Worm (Caenorhabditis elegans) whole organism, L2 larva: ENCODE data around the gene lpr-3.

Experiments
- C34F6.9 ChIP-seq: fragments of 150-350 bp; optimal IDR thresholded peaks from 2 replicates; lab custom pipeline; 2014; ENCODE audit warnings: missing biosample characterization, missing genetic modification characterization
- F13H6.1 ChIP-seq: sonication (generic microtip); optimal IDR thresholded peaks from 2 replicates; lab custom pipeline; 2016; ENCODE audit warnings: missing genetic modification characterization, missing compliant biosample characterization
- Y55F3AM.14 ChIP-seq: fragments of 200-800 bp; sonication (Bioruptor generic); optimal IDR thresholded peaks from 2 replicates; lab custom pipeline; 2018; ENCODE audit warnings: mild to moderate bottlenecking, missing genetic modification characterization, missing compliant biosample characterization
- ZK546.5 ChIP-seq: sonication (generic microtip); optimal IDR thresholded peaks from 2 replicates; lab custom pipeline; 2017; ENCODE audit warnings: missing biosample characterization, missing genetic modification characterization
- alr-1 ChIP-seq: fragments of 150-350 bp; optimal IDR thresholded peaks from 2 replicates; lab custom pipeline; 2014; ENCODE audit warnings: missing biosample characterization, missing genetic modification characterization
- aly-2 ChIP-seq: fragments of 150-350 bp; optimal IDR thresholded peaks from 2 replicates; lab custom pipeline; 2014; ENCODE audit warnings: missing biosample characterization, missing genetic modification characterization
- ama-1 ChIP-seq: fragments of 150-350 bp; optimal IDR thresholded peaks from 2 replicates; lab custom pipeline; 2018; ENCODE audit warnings: inconsistent platforms
- blmp-1 ChIP-seq: sonication (generic microtip); optimal IDR thresholded peaks from 2 replicates; lab custom pipeline; 2017; ENCODE audit warnings: missing genetic modification characterization, mild to moderate bottlenecking, missing compliant biosample characterization, antibody characterized with exemption, moderate library complexity; ENCODE audit not compliant: insufficient read depth
- ceh-16 ChIP-seq: fragments of 150-350 bp; optimal IDR thresholded peaks from 2 replicates; lab custom pipeline; 2014; ENCODE audit warnings: missing biosample characterization, missing genetic modification characterization
- crh-2 ChIP-seq: sonication (generic microtip); optimal IDR thresholded peaks from 2 replicates; lab custom pipeline; 2017; ENCODE audit warnings: missing biosample characterization, missing genetic modification characterization
- dmd-4 ChIP-seq: sonication (generic microtip); optimal IDR thresholded peaks from 2 replicates; lab custom pipeline; 2017; ENCODE audit warnings: missing biosample characterization, missing genetic modification characterization
- egl-27 ChIP-seq: sonication (generic microtip); optimal IDR thresholded peaks from 3 replicates; lab custom pipeline; 2017; ENCODE audit warnings: missing biosample characterization, missing genetic modification reagents, missing genetic modification characterization
- elt-1 ChIP-seq: fragments of 150-350 bp; optimal IDR thresholded peaks from 2 replicates; lab custom pipeline; 2014; ENCODE audit warnings: missing biosample characterization, missing genetic modification characterization
- elt-3 ChIP-seq: sonication (generic microtip); optimal IDR thresholded peaks from 2 replicates; lab custom pipeline; 2017; ENCODE audit warnings: missing biosample characterization, missing genetic modification characterization
- fos-1 ChIP-seq: fragments of 150-350 bp; optimal IDR thresholded peaks from 2 replicates; lab custom pipeline; 2014; ENCODE audit warnings: missing biosample characterization, missing genetic modification characterization
- gmeb-1 ChIP-seq: fragments of 150-350 bp; optimal IDR thresholded peaks from 2 replicates; lab custom pipeline; 2014; ENCODE audit warnings: missing biosample characterization, missing genetic modification characterization
- lin-13 ChIP-seq: fragments of 150-350 bp; optimal IDR thresholded peaks from 2 replicates; lab custom pipeline; 2014; ENCODE audit warnings: missing biosample characterization, missing genetic modification reagents, missing genetic modification characterization
- lsy-2 ChIP-seq, 2 experiments: fragments of 150-350 bp in 1 of 2; sonication (generic microtip) in 1 of 2; optimal IDR thresholded peaks; 2 replicates each; lab custom pipeline; 2014 to 2017; ENCODE audit warnings: missing biosample characterization in 2 of 2, missing genetic modification characterization in 2 of 2
- mab-5 ChIP-seq: fragments of 150-350 bp; optimal IDR thresholded peaks from 2 replicates; lab custom pipeline; 2014; ENCODE audit warnings: missing biosample characterization, missing genetic modification characterization
- mdl-1 ChIP-seq, 2 experiments: fragments of 150-350 bp in 1 of 2; sonication (generic microtip) in 1 of 2; optimal IDR thresholded peaks; 2 replicates each; lab custom pipeline; 2017; ENCODE audit warnings: missing biosample characterization in 2 of 2, missing genetic modification characterization in 2 of 2
- nhr-10 ChIP-seq: sonication (generic microtip); optimal IDR thresholded peaks from 2 replicates; lab custom pipeline; 2017; ENCODE audit warnings: missing biosample characterization, missing genetic modification characterization
- nhr-12 ChIP-seq: fragments of 150-350 bp; optimal IDR thresholded peaks from 2 replicates; lab custom pipeline; 2014; ENCODE audit warnings: missing biosample characterization, missing genetic modification characterization
- nhr-21 ChIP-seq: fragments of 150-350 bp; optimal IDR thresholded peaks from 2 replicates; lab custom pipeline; 2014; ENCODE audit warnings: missing biosample characterization, missing genetic modification characterization
- nhr-23 ChIP-seq: fragments of 150-350 bp; optimal IDR thresholded peaks from 2 replicates; lab custom pipeline; 2014; ENCODE audit warnings: missing biosample characterization, missing genetic modification reagents, missing genetic modification characterization
- nhr-237 ChIP-seq: fragments of 150-350 bp; optimal IDR thresholded peaks from 2 replicates; lab custom pipeline; 2014; ENCODE audit warnings: missing biosample characterization, missing genetic modification characterization
- nhr-25 ChIP-seq: fragments of 150-350 bp; sonication (generic microtip); optimal IDR thresholded peaks from 3 replicates; lab custom pipeline; 2014; ENCODE audit warnings: missing biosample characterization, missing genetic modification characterization
- nhr-6 ChIP-seq: fragments of 150-350 bp; optimal IDR thresholded peaks from 2 replicates; lab custom pipeline; 2014; ENCODE audit warnings: missing biosample characterization, missing genetic modification characterization
- nhr-77 ChIP-seq: fragments of 150-350 bp; optimal IDR thresholded peaks from 2 replicates; lab custom pipeline; 2014; ENCODE audit warnings: missing biosample characterization, missing genetic modification characterization
- peb-1 ChIP-seq: fragments of 150-350 bp; optimal IDR thresholded peaks from 2 replicates; lab custom pipeline; 2014; ENCODE audit warnings: missing biosample characterization, missing genetic modification characterization
- sem-4 ChIP-seq: fragments of 150-350 bp; optimal IDR thresholded peaks from 2 replicates; lab custom pipeline; 2014; ENCODE audit warnings: missing biosample characterization, missing genetic modification reagents, missing genetic modification characterization
- skn-1 ChIP-seq: sonication (generic microtip); optimal IDR thresholded peaks from 2 replicates; lab custom pipeline; 2017; ENCODE audit warnings: missing biosample characterization, missing genetic modification characterization
- sma-3 ChIP-seq: sonication (generic microtip); optimal IDR thresholded peaks from 2 replicates; lab custom pipeline; 2016; ENCODE audit warnings: missing genetic modification reagents, missing genetic modification characterization, missing compliant biosample characterization
- sma-9 ChIP-seq, 2 experiments: fragments of 150-350 bp in 1 of 2; sonication (generic microtip) in 1 of 2; optimal IDR thresholded peaks; 2 replicates each; lab custom pipeline; 2014 to 2016; ENCODE audit warnings: missing genetic modification characterization in 2 of 2, mild to moderate bottlenecking in 1 of 2, missing biosample characterization in 1 of 2, missing compliant biosample characterization in 1 of 2, missing genetic modification reagents in 1 of 2, moderate library complexity in 1 of 2
- unc-39 ChIP-seq: fragments of 150-350 bp; optimal IDR thresholded peaks from 2 replicates; lab custom pipeline; 2014; ENCODE audit warnings: missing biosample characterization, missing genetic modification characterization
- unc-62 ChIP-seq: fragments of 150-350 bp; optimal IDR thresholded peaks from 2 replicates; lab custom pipeline; 2014; ENCODE audit warnings: missing biosample characterization, missing genetic modification reagents, missing genetic modification characterization
- zag-1 ChIP-seq: fragments of 150-350 bp; optimal IDR thresholded peaks from 2 replicates; lab custom pipeline; 2014; ENCODE audit warnings: missing biosample characterization, missing genetic modification characterization
- ztf-1 ChIP-seq: fragments of 200-800 bp; sonication (Bioruptor generic); conservative IDR thresholded peaks from 2 replicates; pipeline ENCODE4 v1.3.6; 2022; ENCODE audit warnings: missing genetic modification characterization, missing compliant biosample characterization
- ztf-11 ChIP-seq: sonication (generic microtip); optimal IDR thresholded peaks from 2 replicates; lab custom pipeline; 2017; ENCODE audit warnings: missing biosample characterization, missing genetic modification characterization
- ztf-4 ChIP-seq: fragments of 150-350 bp; optimal IDR thresholded peaks from 2 replicates; lab custom pipeline; 2014; ENCODE audit warnings: missing biosample characterization, missing genetic modification characterization

lpr-3 gene

ce11 chrX:11057028-11057427 is at the start of gene lpr-3:
Gene lpr-3, plus strand, starts transcription at chrX:11057401.
- peak; percentile 79 for TF ChIP-seq blmp-1 (tag; lab: Kevin White, UChicago)
- peak; percentile 28 for TF ChIP-seq nhr-25
- no peak for TF ChIP-seq ztf-11
- TF ChIP-seq ceh-16 (tag; lab: Kevin White, UChicago) = peak; percentile 52
- peak; percentile 48 for TF ChIP-seq sma-3 (GFP tag; lab: Kevin White, UChicago)
- TF ChIP-seq lsy-2 (tag; optimal IDR thresholded peaks at IDR 0.05; lab: Kevin White, UChicago) = peak in 1 of 2 experiments; percentile 36
- no peak for TF ChIP-seq lin-13
- TF ChIP-seq fos-1 (tag; lab: Kevin White, UChicago) = peak; percentile 45
- TF ChIP-seq egl-27 = peak; percentile 40
- peak; percentile 82 for TF ChIP-seq nhr-21 (tag; lab: Kevin White, UChicago)
- no peak for TF ChIP-seq sem-4 (tag; lab: Kevin White, UChicago)
- peak; percentile 62 for TF ChIP-seq elt-1 (tag; lab: Kevin White, UChicago)
- TF ChIP-seq, all 48 proteins: peak for 9

- TF ChIP-seq Y55F3AM.14 (GFP tag; lab: Kevin White, UChicago) (no peak), ztf-11 (no peak), peb-1 (tag; lab: Kevin White, UChicago) (no peak), alr-1 (tag; lab: Kevin White, UChicago) (no peak), blmp-1 (tag; lab: Kevin White, UChicago) (no peak), unc-39 (tag; lab: Kevin White, UChicago) (no peak), fos-1 (tag; lab: Kevin White, UChicago) (peak; percentile 90), unc-62 (GFP tag; lab: Kevin White, UChicago) (no peak), ztf-4 (tag; lab: Kevin White, UChicago) (no peak), ama-1 (lab: Kevin White, UChicago) (no peak), zag-1 (no peak), gmeb-1 (no peak), dmd-4 (no peak), sem-4 (tag; lab: Kevin White, UChicago) (no peak), nhr-23 (tag; lab: Kevin White, UChicago) (no peak), nhr-77 (no peak), nhr-21 (tag; lab: Kevin White, UChicago) (no peak), sma-3 (GFP tag; lab: Kevin White, UChicago) (peak; percentile 4), ZK546.5 (tag; lab: Kevin White, UChicago) (no peak), sma-9 (GFP tag; optimal IDR thresholded peaks at IDR 0.05; lab: Kevin White, UChicago) (peak; percentile 37), sma-9 (tag; optimal IDR thresholded peaks at IDR 0.05; lab: Kevin White, UChicago) (no peak), nhr-25 (no peak), elt-3 (tag; lab: Kevin White, UChicago) (no peak), aly-2 (tag; lab: Kevin White, UChicago) (no peak), skn-1 (tag; lab: Kevin White, UChicago) (no peak), nhr-6 (tag; lab: Kevin White, UChicago) (no peak), mdl-1 (tag; optimal IDR thresholded peaks at IDR 0.05; lab: Kevin White, UChicago) (no peak), C34F6.9 (no peak), crh-2 (tag; lab: Kevin White, UChicago) (no peak), lin-13 (no peak), nhr-12 (tag; lab: Kevin White, UChicago) (no peak), lsy-2 (tag; optimal IDR thresholded peaks at IDR 0.05; lab: Kevin White, UChicago) (no peak), F13H6.1 (peak; percentile 15), nhr-237 (tag; lab: Kevin White, UChicago) (no peak)
These were observed 49.1 kb upstream of the lpr-3 start, which contains the start of gene del-5 for ce11 chrX:11008052-11008451. Gene del-5, minus strand, starts transcription at chrX:11008181.

ce11 chrX:11008954-11009353 is 48.2 kb upstream of the lpr-3 start, which contains the start of gene ttr-31:
Gene ttr-31, minus strand, starts transcription at chrX:11009054.
- no peak for TF ChIP-seq crh-2 (tag; lab: Kevin White, UChicago)
- no peak for TF ChIP-seq ztf-1 (GFP tag; lab: Robert Waterston, UW)
- TF ChIP-seq dmd-4 = no peak
- TF ChIP-seq unc-39 (tag; lab: Kevin White, UChicago) = no peak
- no peak for TF ChIP-seq C34F6.9
- no peak for TF ChIP-seq peb-1 (tag; lab: Kevin White, UChicago)
- TF ChIP-seq nhr-10 (tag; lab: Kevin White, UChicago) = no peak
- TF ChIP-seq egl-27 = no peak
- no peak for TF ChIP-seq F13H6.1
- no peak for TF ChIP-seq sem-4 (tag; lab: Kevin White, UChicago)
- no peak for TF ChIP-seq mab-5 (tag; lab: Kevin White, UChicago)
- no peak for TF ChIP-seq nhr-77
- TF ChIP-seq, all 48 proteins: peak for 0
